Worm (Caenorhabditis elegans) whole organism, L4 larva: Measurements from ENCODE around the gene T11G6.2.
A peak's percentile ranks its signal among the peaks of the same experiment; 100 is the strongest.

Source experiments
- D1046.2 ChIP-seq: fragments of 200-800 bp; sonication (Bioruptor generic); IDR thresholded peaks from 2 replicates; pipeline ENCODE4 v1.3.6; 2022; ENCODE audit warnings: missing genetic modification characterization, missing compliant biosample characterization
- F10B5.3 ChIP-seq: sonication (generic microtip); optimal IDR thresholded peaks from 2 replicates; lab custom pipeline; 2016; ENCODE audit warnings: mild to moderate bottlenecking, missing genetic modification characterization, missing compliant biosample characterization
- F49E8.2 ChIP-seq: sonication (generic microtip); optimal IDR thresholded peaks from 2 replicates; lab custom pipeline; 2016; ENCODE audit warnings: missing compliant biosample characterization, mild to moderate bottlenecking, missing genetic modification characterization, borderline replicate concordance
- R02D3.7 ChIP-seq: fragments of 150-350 bp; sonication (generic microtip); optimal IDR thresholded peaks from 3 replicates; lab custom pipeline; 2014; ENCODE audit warnings: missing biosample characterization, missing genetic modification characterization
- ZK337.2 ChIP-seq: fragments of 200-800 bp; sonication (Bioruptor generic); IDR thresholded peaks from 2 replicates; pipeline ENCODE4 v1.3.6; 2022; ENCODE audit warnings: missing genetic modification reagents, missing genetic modification characterization, missing compliant biosample characterization
- ZK546.5 ChIP-seq, 2 experiments: sonication (generic microtip); optimal IDR thresholded peaks; 2 replicates each; lab custom pipeline; 2017; ENCODE audit warnings: missing biosample characterization in 2 of 2, missing genetic modification characterization in 2 of 2
- aly-2 ChIP-seq: sonication (generic microtip); optimal IDR thresholded peaks from 2 replicates; lab custom pipeline; 2018; ENCODE audit warnings: missing biosample characterization, missing genetic modification characterization
- arid-1 ChIP-seq: fragments of 200-800 bp; sonication (Bioruptor generic); conservative IDR thresholded peaks from 2 replicates; pipeline ENCODE4 v1.3.6; 2022; ENCODE audit warnings: missing genetic modification reagents, missing genetic modification characterization, missing compliant biosample characterization
- ceh-20 ChIP-seq: fragments of 200-800 bp; sonication (Bioruptor generic); IDR thresholded peaks from 2 replicates; pipeline ENCODE4 v1.3.6; 2022; ENCODE audit warnings: missing genetic modification reagents, missing genetic modification characterization, missing compliant biosample characterization
- ceh-82 ChIP-seq: sonication (generic microtip); optimal IDR thresholded peaks from 2 replicates; lab custom pipeline; 2017; ENCODE audit warnings: missing biosample characterization, missing genetic modification characterization
- ces-1 ChIP-seq: fragments of 150-350 bp; sonication (generic microtip); optimal IDR thresholded peaks from 4 replicates; lab custom pipeline; 2014; ENCODE audit warnings: missing biosample characterization, missing genetic modification reagents, missing genetic modification characterization
- ctbp-1 ChIP-seq: fragments of 200-800 bp; sonication (Bioruptor generic); IDR thresholded peaks from 2 replicates; pipeline ENCODE4 v1.3.6; 2022; ENCODE audit warnings: missing genetic modification reagents, missing genetic modification characterization, missing compliant biosample characterization
- daf-12 ChIP-seq: fragments of 150-350 bp; optimal IDR thresholded peaks from 2 replicates; lab custom pipeline; 2014; ENCODE audit warnings: missing biosample characterization, missing genetic modification reagents, missing genetic modification characterization
- daf-16 ChIP-seq, 3 experiments: sonication (generic microtip); optimal IDR thresholded peaks; 2 replicates each; lab custom pipeline; 2016 to 2017; ENCODE audit warnings: missing genetic modification characterization in 3 of 3, missing genetic modification reagents in 3 of 3, mild to moderate bottlenecking in 2 of 3, missing compliant biosample characterization in 2 of 3, missing biosample characterization in 1 of 3, moderate library complexity in 1 of 3
- daf-19 ChIP-seq: fragments of 200-800 bp; sonication (Bioruptor generic); conservative IDR thresholded peaks from 2 replicates; pipeline ENCODE4 v1.3.6; 2022; ENCODE audit warnings: missing genetic modification characterization, missing compliant biosample characterization
- dmd-9 ChIP-seq: fragments of 200-800 bp; sonication (Bioruptor generic); IDR thresholded peaks from 2 replicates; pipeline ENCODE4 v1.3.6; 2022; ENCODE audit warnings: missing genetic modification reagents, missing genetic modification characterization, missing compliant biosample characterization
- duxl-1 ChIP-seq: sonication (generic microtip); optimal IDR thresholded peaks from 2 replicates; lab custom pipeline; 2016; ENCODE audit warnings: mild to moderate bottlenecking, missing genetic modification characterization, moderate library complexity, missing compliant biosample characterization; ENCODE audit not compliant: poor library complexity
- egl-27 ChIP-seq: sonication (generic microtip); optimal IDR thresholded peaks from 3 replicates; lab custom pipeline; 2017; ENCODE audit warnings: missing biosample characterization, missing genetic modification reagents, missing genetic modification characterization
- egl-43 ChIP-seq: fragments of 200-800 bp; sonication (Bioruptor generic); IDR thresholded peaks from 2 replicates; pipeline ENCODE4 v1.3.6; 2022; ENCODE audit warnings: missing genetic modification reagents, missing genetic modification characterization, missing compliant biosample characterization
- gei-8 ChIP-seq: fragments of 200-800 bp; sonication (Bioruptor generic); optimal IDR thresholded peaks from 2 replicates; lab custom pipeline; 2018; ENCODE audit warnings: mild to moderate bottlenecking, missing genetic modification characterization, missing compliant biosample characterization
- hif-1 ChIP-seq, 2 experiments: sonication (generic microtip); optimal IDR thresholded peaks; 2 replicates each; lab custom pipeline; 2016 to 2017; ENCODE audit warnings: missing compliant biosample characterization in 2 of 2, missing genetic modification characterization in 2 of 2, missing genetic modification reagents in 2 of 2, missing genotype in 2 of 2, mild to moderate bottlenecking in 1 of 2
- hlh-11 ChIP-seq: fragments of 200-800 bp; sonication (Bioruptor generic); optimal IDR thresholded peaks from 2 replicates; lab custom pipeline; 2018; ENCODE audit warnings: mild to moderate bottlenecking, missing genetic modification characterization, missing compliant biosample characterization
- hmg-1.1 ChIP-seq: fragments of 200-800 bp; sonication (Bioruptor generic); IDR thresholded peaks from 2 replicates; pipeline ENCODE4 v1.3.6; 2022; ENCODE audit warnings: missing genetic modification reagents, missing genetic modification characterization, missing compliant biosample characterization
- jun-1 ChIP-seq: fragments of 150-350 bp; optimal IDR thresholded peaks from 2 replicates; lab custom pipeline; 2014; ENCODE audit warnings: missing biosample characterization, missing genetic modification reagents, missing genetic modification characterization
- lin-13 ChIP-seq: fragments of 150-350 bp; optimal IDR thresholded peaks from 2 replicates; lab custom pipeline; 2014; ENCODE audit warnings: missing biosample characterization, missing genetic modification reagents, missing genetic modification characterization
- lin-15B ChIP-seq: fragments of 150-350 bp; sonication (generic microtip); optimal IDR thresholded peaks from 3 replicates; lab custom pipeline; 2014; ENCODE audit warnings: missing biosample characterization, missing genetic modification characterization
- lin-29 ChIP-seq: fragments of 200-800 bp; sonication (Bioruptor generic); IDR thresholded peaks from 2 replicates; pipeline ENCODE4 v1.3.6; 2022; ENCODE audit warnings: missing genetic modification reagents, missing genetic modification characterization, missing compliant biosample characterization
- lin-38 ChIP-seq: fragments of 200-800 bp; sonication (Bioruptor generic); IDR thresholded peaks from 2 replicates; pipeline ENCODE4 v1.3.6; 2022; ENCODE audit warnings: missing genetic modification reagents, missing genetic modification characterization, missing compliant biosample characterization
- lir-3 ChIP-seq: sonication (generic microtip); optimal IDR thresholded peaks from 2 replicates; lab custom pipeline; 2016; ENCODE audit warnings: mild to moderate bottlenecking, missing genetic modification characterization, missing compliant biosample characterization
- lsy-2 ChIP-seq, 2 experiments: fragments of 150-350 bp in 1 of 2; sonication (generic microtip) in 1 of 2; optimal IDR thresholded peaks; 2 replicates each; lab custom pipeline; 2014 to 2017; ENCODE audit warnings: missing biosample characterization in 2 of 2, missing genetic modification characterization in 2 of 2
- madf-9 ChIP-seq: fragments of 200-800 bp; sonication (Bioruptor generic); conservative IDR thresholded peaks from 2 replicates; pipeline ENCODE4 v1.3.6; 2022; ENCODE audit warnings: missing genetic modification reagents, missing genetic modification characterization, missing compliant biosample characterization
- nhr-102 ChIP-seq: sonication (generic microtip); optimal IDR thresholded peaks from 2 replicates; lab custom pipeline; 2016; ENCODE audit warnings: mild to moderate bottlenecking, missing genetic modification characterization, moderate library complexity, missing compliant biosample characterization
- nhr-237 ChIP-seq: sonication (generic microtip); optimal IDR thresholded peaks from 2 replicates; lab custom pipeline; 2017; ENCODE audit warnings: missing biosample characterization, missing genetic modification characterization
- nhr-28 ChIP-seq: fragments of 150-350 bp; optimal IDR thresholded peaks from 2 replicates; lab custom pipeline; 2014; ENCODE audit warnings: missing biosample characterization, missing genetic modification characterization
- nhr-6 ChIP-seq: fragments of 150-350 bp; optimal IDR thresholded peaks from 2 replicates; lab custom pipeline; 2014; ENCODE audit warnings: missing biosample characterization, missing genetic modification characterization
- nhr-77 ChIP-seq: fragments of 150-350 bp; optimal IDR thresholded peaks from 2 replicates; lab custom pipeline; 2014; ENCODE audit warnings: missing biosample characterization, missing genetic modification characterization
- php-3 ChIP-seq: fragments of 200-800 bp; sonication (Bioruptor generic); IDR thresholded peaks from 2 replicates; pipeline ENCODE4 v1.3.6; 2022; ENCODE audit warnings: missing genetic modification reagents, missing genetic modification characterization, missing compliant biosample characterization
- rbr-2 ChIP-seq: sonication (generic microtip); optimal IDR thresholded peaks from 2 replicates; lab custom pipeline; 2016; ENCODE audit warnings: missing genotype, missing genetic modification characterization, missing compliant biosample characterization
- spr-3 ChIP-seq: fragments of 200-800 bp; sonication (Bioruptor generic); optimal IDR thresholded peaks from 2 replicates; lab custom pipeline; 2018; ENCODE audit warnings: mild to moderate bottlenecking, missing genetic modification characterization, missing compliant biosample characterization
- tag-97 ChIP-seq: fragments of 200-800 bp; sonication (Bioruptor generic); IDR thresholded peaks from 2 replicates; pipeline ENCODE4 v1.3.6; 2022; ENCODE audit warnings: missing genetic modification characterization, missing compliant biosample characterization
- unc-130 ChIP-seq: sonication (generic microtip); optimal IDR thresholded peaks from 2 replicates; lab custom pipeline; 2016; ENCODE audit warnings: missing genetic modification reagents, missing genetic modification characterization, missing compliant biosample characterization
- unc-39 ChIP-seq: sonication (generic microtip); optimal IDR thresholded peaks from 2 replicates; lab custom pipeline; 2017; ENCODE audit warnings: missing biosample characterization, missing genetic modification characterization
- vab-7 ChIP-seq: fragments of 200-800 bp; sonication (Bioruptor generic); IDR thresholded peaks from 2 replicates; pipeline ENCODE4 v1.3.6; 2022; ENCODE audit warnings: missing genetic modification reagents, missing genetic modification characterization, missing compliant biosample characterization
- zag-1 ChIP-seq: fragments of 150-350 bp; optimal IDR thresholded peaks from 2 replicates; lab custom pipeline; 2014; ENCODE audit warnings: missing biosample characterization, missing genetic modification characterization
- zip-11 ChIP-seq: fragments of 200-800 bp; sonication (Bioruptor generic); IDR thresholded peaks from 2 replicates; pipeline ENCODE4 v1.3.6; 2022; ENCODE audit warnings: missing genetic modification characterization, missing compliant biosample characterization
- zip-2 ChIP-seq: fragments of 150-350 bp; optimal IDR thresholded peaks from 2 replicates; lab custom pipeline; 2014; ENCODE audit warnings: missing biosample characterization, missing genetic modification characterization

Gene T11G6.2

DNA sequence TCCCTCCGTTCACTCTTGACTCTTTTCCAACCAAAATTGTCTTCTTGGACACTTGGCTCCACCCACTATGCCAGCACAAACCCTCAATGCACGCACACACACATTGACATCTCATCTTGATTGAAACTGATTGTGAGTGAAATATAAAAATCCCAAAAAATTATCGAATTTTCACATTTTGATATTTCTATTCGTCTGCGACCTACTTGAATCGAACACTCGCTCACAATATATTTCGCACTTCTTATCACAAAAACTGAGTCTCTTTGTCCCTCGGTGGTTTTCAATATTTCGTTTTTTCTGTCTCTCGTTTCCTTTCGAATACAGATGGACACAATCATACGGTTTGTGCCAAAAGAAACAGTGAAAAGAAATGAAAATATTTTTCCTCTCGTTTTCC is 38.2 kb downstream of the T11G6.2 start (continued):
- TF ChIP-seq ceh-20 (GFP tag; lab: Robert Waterston, UW) (no peak), lir-3 (tag; lab: Kevin White, UChicago) (no peak), zip-2 (tag; lab: Kevin White, UChicago) (no peak), unc-39 (no peak), hlh-11 (tag; lab: Kevin White, UChicago) (peak; percentile 69), ces-1 (GFP tag; lab: Kevin White, UChicago) (no peak), aly-2 (tag; lab: Kevin White, UChicago) (no peak), lin-29 (GFP tag; lab: Robert Waterston, UW) (no peak), lin-38 (GFP tag; lab: Robert Waterston, UW) (no peak), duxl-1 (no peak), ceh-82 (tag; lab: Kevin White, UChicago) (no peak), lin-15B (tag; lab: Kevin White, UChicago) (no peak), spr-3 (GFP tag; lab: Kevin White, UChicago) (no peak), dmd-9 (GFP tag; lab: Robert Waterston, UW) (no peak), nhr-102 (no peak), tag-97 (no peak), daf-12 (tag; lab: Kevin White, UChicago) (no peak), nhr-237 (tag; lab: Kevin White, UChicago) (no peak), D1046.2 (GFP tag; lab: Robert Waterston, UW) (no peak), F10B5.3 (no peak), lin-13 (GFP tag; lab: Kevin White, UChicago) (no peak), nhr-28 (tag; lab: Kevin White, UChicago) (peak; percentile 61), nhr-77 (tag; lab: Kevin White, UChicago) (no peak), ctbp-1 (no peak), zag-1 (tag; lab: Kevin White, UChicago) (no peak), rbr-2 (tag; lab: Kevin White, UChicago) (no peak), unc-130 (GFP tag; lab: Kevin White, UChicago) (no peak), F49E8.2 (tag; lab: Kevin White, UChicago) (no peak), gei-8 (GFP tag; lab: Kevin White, UChicago) (no peak), ZK337.2 (GFP tag; lab: Robert Waterston, UW) (no peak), ZK546.5 (tag; optimal IDR thresholded peaks at IDR 0.05; lab: Kevin White, UChicago) (no peak), R02D3.7 (no peak), vab-7 (GFP tag; lab: Robert Waterston, UW) (no peak), php-3 (GFP tag; lab: Robert Waterston, UW) (no peak), arid-1 (no peak), egl-43 (GFP tag; lab: Robert Waterston, UW) (no peak), lsy-2 (tag; optimal IDR thresholded peaks at IDR 0.05; lab: Kevin White, UChicago) (no peak), jun-1 (tag; lab: Kevin White, UChicago) (no peak), madf-9 (no peak), hmg-1.1 (GFP tag; lab: Robert Waterston, UW) (0 out of 2 replicates have a peak, but pooled peaks have one; percentile 22), nhr-6 (no peak), daf-19 (GFP tag; lab: Robert Waterston, UW) (no peak), zip-11 (GFP tag; lab: Robert Waterston, UW) (no peak), daf-16 (GFP tag; optimal IDR thresholded peaks at IDR 0.05; lab: Kevin White, UChicago) (no peak), daf-16 (tag; optimal IDR thresholded peaks at IDR 0.05; lab: Kevin White, UChicago) (peak; percentile 73), hif-1 (tag; optimal IDR thresholded peaks at IDR 0.05; lab: Kevin White, UChicago) (no peak), egl-27 (no peak)
- TF ChIP-seq, all 104 proteins: peak for 10
